Fruit fly (Drosophila melanogaster): Measurements from ENCODE around the gene CDK2AP1.

- TF ChIP-seq pan (optimal IDR thresholded peaks at IDR 0.05) = no peak
- no peak for TF ChIP-seq CG8478 (optimal IDR thresholded peaks at IDR 0.05)
- no peak for TF ChIP-seq psq (optimal IDR thresholded peaks at IDR 0.05)
- no peak for TF ChIP-seq Dll (optimal IDR thresholded peaks at IDR 0.05)
- TF ChIP-seq usp (GFP tag; optimal IDR thresholded peaks at IDR 0.05) = no peak
These were observed 42.4 kb upstream of the CDK2AP1 start for dm6 chrX:11095276-11095675.
